Fruit fly (Drosophila melanogaster) S2 (cell line): ENCODE measurements around the gene CalpC.

Experiments used
- CG8478 ChIP-seq: fragments of >200 bp; optimal IDR thresholded peaks from 2 replicates; lab custom pipeline; 2018
- CTCF ChIP-seq, 2 experiments: fragments of >200 bp; optimal IDR thresholded peaks; 2 replicates each; lab custom pipeline; 2018

Gene CalpC

dm6 chrX:16331562-16332233 lies 6.1 kb downstream of the CalpC start:
- TF ChIP-seq CG8478 (lab: Kevin White, UChicago) (no peak), CTCF (optimal IDR thresholded peaks at IDR 0.05; lab: Kevin White, UChicago) (no peak)

dm6 chrX:16332615-16333288 lies 7.2 kb downstream of the CalpC start:
- TF ChIP-seq CTCF (optimal IDR thresholded peaks at IDR 0.05; lab: Kevin White, UChicago) = no peak
- no peak for TF ChIP-seq CG8478 (lab: Kevin White, UChicago)

dm6 chrX:16333434-16334141 lies 8.0 kb downstream of the CalpC start, which contains the start of the genes CG9921 and Dsp1:
TSS of gene CG9921 (minus strand) at chrX:16333600.
TSS of gene Dsp1 (plus strand) at chrX:16333612.
- TF ChIP-seq CTCF (optimal IDR thresholded peaks at IDR 0.05; lab: Kevin White, UChicago) = no peak
- no peak for TF ChIP-seq CG8478 (lab: Kevin White, UChicago)

- TF ChIP-seq CG8478 (lab: Kevin White, UChicago) = no peak
- no peak for TF ChIP-seq CTCF (optimal IDR thresholded peaks at IDR 0.05; lab: Kevin White, UChicago)
Measured at dm6 chrX:16334251-16334860, 8.8 kb downstream of the CalpC start.

dm6 chrX:16335107-16335642 lies 9.6 kb downstream of the CalpC start:
- TF ChIP-seq CG8478 (lab: Kevin White, UChicago) (no peak), CTCF (optimal IDR thresholded peaks at IDR 0.05; lab: Kevin White, UChicago) (no peak)

DNA sequence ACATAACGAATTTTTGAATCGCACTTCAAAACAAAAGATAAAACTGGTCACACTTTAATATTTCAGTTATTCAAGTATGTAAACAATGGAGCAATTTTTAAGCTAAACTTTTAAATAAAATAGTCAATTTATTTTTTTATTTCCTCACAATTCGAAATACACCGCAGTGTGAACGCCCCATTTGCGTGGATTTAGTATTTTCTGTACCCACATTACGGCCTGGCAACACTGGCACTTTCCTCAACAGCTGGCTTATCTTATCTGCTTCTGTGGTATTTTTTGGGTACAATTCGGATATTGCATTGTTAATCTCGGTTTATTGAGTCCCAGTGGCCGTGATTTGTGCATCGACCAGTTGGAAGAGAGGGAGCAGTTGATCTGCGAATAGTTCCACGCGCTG lies 24.5 kb downstream of the CalpC start, which contains the start of gene sl:
sl (plus strand) TSS at position 254 of the 400 bp plus-strand sequence.
- TF ChIP-seq CTCF (optimal IDR thresholded peaks at IDR 0.05; lab: Kevin White, UChicago) = no peak
- TF ChIP-seq CG8478 (lab: Kevin White, UChicago) = no peak

dm6 chrX:16358670-16359320 lies 33.2 kb downstream of the CalpC start, which contains the start of the genes U2af50 and PIG-Q:
TSS of gene U2af50 (minus strand) at chrX:16359039.
TSS of gene PIG-Q (plus strand) at chrX:16359143.
- TF ChIP-seq CTCF (optimal IDR thresholded peaks at IDR 0.05; lab: Kevin White, UChicago) = no peak
- no peak for TF ChIP-seq CG8478 (lab: Kevin White, UChicago)

dm6 chrX:16361306-16361705 lies 35.7 kb downstream of the CalpC start, which contains the start of gene nonA:
TSS of gene nonA (plus strand) at chrX:16361569.
- TF ChIP-seq CG8478 (lab: Kevin White, UChicago) (no peak), CTCF (optimal IDR thresholded peaks at IDR 0.05; lab: Kevin White, UChicago) (no peak)

- TF ChIP-seq CTCF (optimal IDR thresholded peaks at IDR 0.05; lab: Kevin White, UChicago) (no peak), CG8478 (lab: Kevin White, UChicago) (no peak)
Measured at dm6 chrX:16368585-16368984, 43.0 kb downstream of the CalpC start.

DNA sequence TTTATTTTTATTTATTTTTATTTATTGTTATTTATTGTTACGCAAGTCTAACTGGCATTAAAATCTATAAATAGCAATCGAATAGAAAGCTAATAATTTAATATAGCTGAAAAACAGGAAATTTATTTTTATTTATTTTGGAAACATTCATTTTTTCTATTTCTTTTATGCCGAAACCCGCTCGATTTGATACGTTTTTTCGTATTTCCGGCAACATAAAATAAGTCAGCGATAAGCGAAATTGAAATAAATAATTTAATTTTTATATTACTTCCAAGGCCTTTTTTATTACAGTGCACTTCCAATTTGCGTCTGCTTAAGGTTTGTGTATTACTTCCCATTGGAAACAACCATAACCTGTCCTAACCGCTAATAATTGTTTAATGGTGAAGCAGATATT lies 46.4 kb downstream of the CalpC start:
- TF ChIP-seq CG8478 (lab: Kevin White, UChicago) (no peak), CTCF (optimal IDR thresholded peaks at IDR 0.05; lab: Kevin White, UChicago) (no peak)

DNA sequence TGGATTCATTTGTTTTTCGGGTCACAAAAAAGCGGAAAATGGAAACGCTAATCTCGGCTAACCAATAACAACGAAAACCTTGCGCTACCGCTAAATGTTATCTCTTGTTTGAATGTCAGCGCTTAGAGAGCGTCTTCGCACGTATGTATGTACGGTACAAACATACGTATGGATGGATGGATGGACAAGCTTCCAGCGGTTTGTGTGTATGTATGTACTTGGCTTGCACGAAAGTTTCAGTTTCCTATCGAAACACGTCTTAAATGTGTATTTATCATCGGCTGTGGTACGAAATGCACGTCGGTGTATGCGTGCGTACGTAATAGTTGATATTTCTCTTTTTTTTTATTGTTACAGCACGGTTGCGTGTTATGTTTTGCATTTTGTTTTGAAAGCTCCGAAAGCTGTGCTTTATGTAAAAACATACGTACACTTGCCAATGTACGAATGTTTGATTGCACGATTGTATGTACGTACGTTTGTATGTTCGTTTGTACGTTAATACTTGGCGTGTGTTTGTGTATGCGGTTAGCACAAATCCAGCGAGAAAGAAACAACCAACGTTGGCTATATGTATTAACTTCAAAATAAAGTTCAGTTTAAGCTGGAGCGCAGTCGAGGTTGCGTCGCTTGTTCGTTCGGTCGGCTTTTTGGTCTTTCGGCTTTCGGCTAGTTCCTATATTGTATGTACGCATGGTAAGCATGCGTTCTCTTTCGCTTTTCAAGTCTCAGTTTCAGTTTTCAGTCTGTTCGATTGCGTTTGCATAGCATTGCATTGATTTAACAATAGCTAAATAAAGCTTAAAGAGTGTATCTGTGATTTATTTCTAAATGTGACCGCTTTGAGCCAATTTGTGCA lies 47.2 kb downstream of the CalpC start, which contains the start of gene Fur2:
Fur2 (plus strand) TSS at position 595 of the 859 bp plus-strand sequence.
- TF ChIP-seq CG8478 (lab: Kevin White, UChicago) (no peak), CTCF (optimal IDR thresholded peaks at IDR 0.05; lab: Kevin White, UChicago) (no peak)

DNA sequence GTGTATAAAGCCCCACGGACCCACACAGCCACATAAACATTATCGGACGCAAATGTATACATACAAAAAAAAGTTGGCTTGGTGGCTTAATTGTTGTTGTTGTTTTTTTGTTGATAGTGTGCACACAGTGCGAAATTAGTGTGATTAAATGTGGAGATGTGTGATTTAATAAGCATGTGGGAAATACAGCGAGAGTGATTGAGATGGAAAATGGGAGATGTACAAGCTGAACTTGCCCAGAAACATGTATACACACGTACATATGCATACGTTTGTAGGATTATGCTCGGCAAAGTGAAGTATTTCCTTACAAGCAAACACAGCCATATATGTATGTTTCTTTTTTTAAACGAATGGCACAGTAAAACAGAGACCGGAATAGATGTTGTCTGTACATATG lies 48.0 kb downstream of the CalpC start:
- TF ChIP-seq CTCF (optimal IDR thresholded peaks at IDR 0.05; lab: Kevin White, UChicago) (no peak), CG8478 (lab: Kevin White, UChicago) (no peak)

dm6 chrX:16374059-16374458 lies 48.5 kb downstream of the CalpC start:
- TF ChIP-seq CG8478 (lab: Kevin White, UChicago) (no peak), CTCF (optimal IDR thresholded peaks at IDR 0.05; lab: Kevin White, UChicago) (no peak)
